Worm (Caenorhabditis elegans): ENCODE measurements around the gene B0524.3.

DNA sequence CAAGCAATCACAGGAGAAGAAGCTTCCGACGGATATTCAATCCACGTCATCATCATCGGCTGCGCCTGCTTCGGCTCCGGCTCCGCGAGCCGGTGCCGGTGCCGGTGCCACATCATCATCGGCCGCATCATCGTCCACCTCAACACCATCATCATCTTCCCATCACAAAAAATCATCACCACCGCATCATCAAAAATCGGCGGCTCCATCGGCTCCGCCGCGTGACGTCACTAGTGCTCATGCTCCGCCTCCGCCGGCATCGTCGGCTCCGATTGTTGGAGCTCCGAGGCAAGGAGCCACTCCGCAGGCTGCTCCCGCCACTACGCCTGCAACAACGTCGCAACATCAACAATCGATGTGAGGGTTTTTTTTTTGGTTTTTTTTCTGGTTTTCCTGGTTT, 44.6 kb downstream of the B0524.3 start:
- TF ChIP-seq ref-1 (GFP tag; conservative IDR thresholded peaks at IDR 0.05), result no peak
- no peak for TF ChIP-seq cog-1 (tag; optimal IDR thresholded peaks at IDR 0.05)
- TF ChIP-seq tab-1 (GFP tag; IDR thresholded peaks at IDR 0.05), result no peak; the same call in 1 of the 2 replicates
